Fruit fly (Drosophila melanogaster) whole organism, embryonic: ENCODE measurements around the gene Tsc1.

Source experiments
- Abd-B ChIP-seq: fragments of 200-800 bp; sonication (Bioruptor generic); optimal IDR thresholded peaks from 2 replicates; lab custom pipeline; 2018; ENCODE audit warnings: missing biosample characterization, mild to moderate bottlenecking, missing genetic modification characterization, moderate library complexity
- C15 ChIP-seq: fragments of 200-800 bp; sonication (Bioruptor generic); IDR thresholded peaks from 3 replicates; pipeline ENCODE4 v1.3.6; 2022; ENCODE audit warnings: missing biosample characterization, missing genetic modification characterization
- CG1024 ChIP-seq: fragments of 200-800 bp; sonication (Bioruptor generic); IDR thresholded peaks from 2 replicates; pipeline ENCODE4 v1.3.6; 2022; ENCODE audit warnings: missing biosample characterization, missing genetic modification characterization
- CG11085 ChIP-seq: fragments of 200-800 bp; sonication (Bioruptor generic); IDR thresholded peaks from 2 replicates; pipeline ENCODE4 v1.3.6; 2022; ENCODE audit warnings: missing biosample characterization, missing genetic modification characterization
- CG11093 ChIP-seq: fragments of 200-800 bp; sonication (Bioruptor generic); IDR thresholded peaks from 3 replicates; pipeline ENCODE4 v1.3.6; 2022; ENCODE audit warnings: missing biosample characterization, missing genetic modification characterization
- CG11696 ChIP-seq: fragments of 200-800 bp; sonication (Bioruptor generic); IDR thresholded peaks from 2 replicates; pipeline ENCODE4 v1.3.6; 2022; ENCODE audit warnings: missing biosample characterization, missing genetic modification characterization
- CG15011 ChIP-seq: fragments of 200-800 bp; sonication (Bioruptor generic); optimal IDR thresholded peaks from 3 replicates; lab custom pipeline; 2018; ENCODE audit warnings: missing biosample characterization, mild to moderate bottlenecking, missing genetic modification characterization
- CG1529 ChIP-seq: fragments of 200-800 bp; sonication (Bioruptor generic); optimal IDR thresholded peaks from 3 replicates; lab custom pipeline; 2018; ENCODE audit warnings: missing biosample characterization, missing genetic modification characterization
- CG17612 ChIP-seq: fragments of 200-800 bp; sonication (Bioruptor generic); IDR thresholded peaks from 2 replicates; pipeline ENCODE4 v1.3.6; 2022; ENCODE audit warnings: missing biosample characterization, missing genetic modification characterization
- CG17802 ChIP-seq: fragments of 200-800 bp; sonication (Bioruptor generic); optimal IDR thresholded peaks from 2 replicates; lab custom pipeline; 2018; ENCODE audit warnings: missing biosample characterization, mild to moderate bottlenecking, missing genetic modification characterization, moderate library complexity
- CG2678 ChIP-seq: fragments of 200-800 bp; sonication (Bioruptor generic); optimal IDR thresholded peaks from 3 replicates; lab custom pipeline; 2019; ENCODE audit warnings: missing biosample characterization, mild to moderate bottlenecking, missing genetic modification characterization, moderate library complexity
- CG2875 ChIP-seq: fragments of 200-800 bp; sonication (Bioruptor generic); optimal IDR thresholded peaks from 2 replicates; lab custom pipeline; 2017; ENCODE audit warnings: missing biosample characterization, mild to moderate bottlenecking, missing genetic modification characterization, missing genetic modification reagents
- CG32772 ChIP-seq: fragments of 200-800 bp; sonication (Bioruptor generic); IDR thresholded peaks from 2 replicates; pipeline ENCODE4 v1.3.6; 2022; ENCODE audit warnings: missing biosample characterization, missing genetic modification characterization
- CG3726 ChIP-seq: fragments of 200-800 bp; sonication (Bioruptor generic); IDR thresholded peaks from 3 replicates; pipeline ENCODE4, ENCODE4 v1.3.6; 2022; ENCODE audit warnings: missing biosample characterization, missing genetic modification characterization
- CG4360 ChIP-seq: fragments of 200-800 bp; sonication (Bioruptor generic); IDR thresholded peaks from 2 replicates; pipeline ENCODE4 v1.3.6; 2022; ENCODE audit warnings: missing biosample characterization, missing genetic modification characterization
- CG7271 ChIP-seq: fragments of 200-800 bp; sonication (Bioruptor generic); optimal IDR thresholded peaks from 2 replicates; lab custom pipeline; 2018; ENCODE audit warnings: missing biosample characterization, mild to moderate bottlenecking, missing genetic modification characterization, moderate library complexity
- CG7839 ChIP-seq: fragments of 200-800 bp; sonication (Bioruptor generic); optimal IDR thresholded peaks from 3 replicates; lab custom pipeline; 2018; ENCODE audit warnings: missing biosample characterization, mild to moderate bottlenecking, missing genetic modification characterization, moderate library complexity
- CG7987 ChIP-seq: fragments of 200-800 bp; sonication (Bioruptor generic); optimal IDR thresholded peaks from 2 replicates; lab custom pipeline; 2018; ENCODE audit warnings: missing biosample characterization, mild to moderate bottlenecking, missing genetic modification characterization, moderate library complexity
- CG9215 ChIP-seq: fragments of 200-800 bp; sonication (Bioruptor generic); IDR thresholded peaks from 2 replicates; pipeline ENCODE4 v1.3.6; 2022; ENCODE audit warnings: missing biosample characterization, missing genetic modification characterization
- CG9727 ChIP-seq: fragments of 200-800 bp; sonication (Bioruptor generic); optimal IDR thresholded peaks from 3 replicates; lab custom pipeline; 2017; ENCODE audit warnings: missing biosample characterization, mild to moderate bottlenecking, missing genetic modification characterization
- Dad ChIP-seq: fragments of 200-800 bp; sonication (Bioruptor generic); optimal IDR thresholded peaks from 3 replicates; lab custom pipeline; 2016; ENCODE audit warnings: missing biosample characterization, missing genetic modification characterization
- Deaf1 ChIP-seq: fragments of 200-800 bp; optimal IDR thresholded peaks from 3 replicates; lab custom pipeline; 2019; ENCODE audit warnings: missing biosample characterization, mild to moderate bottlenecking, missing genetic modification characterization, moderate library complexity
- ERR ChIP-seq: fragments of 200-800 bp; sonication (Bioruptor generic); optimal IDR thresholded peaks from 2 replicates; lab custom pipeline; 2016; ENCODE audit warnings: missing biosample characterization, missing genetic modification characterization
- Gsc ChIP-seq: fragments of 200-800 bp; sonication (Bioruptor generic); IDR thresholded peaks from 2 replicates; pipeline ENCODE4 v1.3.6; 2022; ENCODE audit warnings: missing biosample characterization, missing genetic modification characterization
- Hand ChIP-seq: fragments of 200-800 bp; sonication (Bioruptor generic); optimal IDR thresholded peaks from 2 replicates; lab custom pipeline; 2017; ENCODE audit warnings: mild to moderate bottlenecking, missing biosample characterization, missing genetic modification reagents, missing genetic modification characterization
- Nf-YC ChIP-seq: fragments of 200-800 bp; optimal IDR thresholded peaks from 3 replicates; lab custom pipeline; 2019; ENCODE audit warnings: missing biosample characterization, mild to moderate bottlenecking, missing genetic modification characterization, moderate library complexity
- Six4 ChIP-seq: fragments of 200-800 bp; sonication (Bioruptor generic); optimal IDR thresholded peaks from 2 replicates; lab custom pipeline; 2016; ENCODE audit warnings: missing biosample characterization, missing genetic modification characterization
- Taf1 ChIP-seq: fragments of 200-800 bp; sonication (Bioruptor generic); IDR thresholded peaks from 2 replicates; pipeline ENCODE4 v1.3.6; 2022; ENCODE audit warnings: missing biosample characterization, missing genetic modification characterization
- Xbp1 ChIP-seq: fragments of 200-800 bp; sonication (Bioruptor generic); optimal IDR thresholded peaks from 3 replicates; lab custom pipeline; 2016; ENCODE audit warnings: missing biosample characterization, mild to moderate bottlenecking, missing genetic modification characterization
- bigmax ChIP-seq: fragments of 200-800 bp; sonication (Bioruptor generic); optimal IDR thresholded peaks from 2 replicates; lab custom pipeline; 2018; ENCODE audit warnings: missing biosample characterization, mild to moderate bottlenecking, missing genetic modification characterization
- bsh ChIP-seq, 2 experiments: fragments of 200-800 bp; sonication (Bioruptor generic); optimal IDR thresholded peaks; 2 replicates each; lab custom pipeline; 2017 to 2018; ENCODE audit warnings: mild to moderate bottlenecking in 2 of 2, missing biosample characterization in 2 of 2, missing genetic modification characterization in 2 of 2, moderate library complexity in 1 of 2
- croc ChIP-seq: fragments of 200-800 bp; sonication (Bioruptor generic); conservative IDR thresholded peaks from 3 replicates; pipeline ENCODE4 v1.3.6; 2022; ENCODE audit warnings: missing biosample characterization, missing genetic modification characterization
- dati ChIP-seq: fragments of 200-800 bp; sonication (Bioruptor generic); IDR thresholded peaks from 2 replicates; pipeline ENCODE4 v1.3.6; 2022; ENCODE audit warnings: missing biosample characterization, missing genetic modification characterization
- ind ChIP-seq: fragments of 200-800 bp; sonication (Bioruptor generic); optimal IDR thresholded peaks from 3 replicates; lab custom pipeline; 2016; ENCODE audit warnings: missing biosample characterization, missing genetic modification characterization
- inv ChIP-seq: fragments of 200-800 bp; sonication (Bioruptor generic); IDR thresholded peaks from 2 replicates; pipeline ENCODE4 v1.3.6; 2022; ENCODE audit warnings: missing biosample characterization, missing genetic modification characterization; ENCODE audit not compliant: partially characterized antibody
- jing ChIP-seq: fragments of 200-800 bp; sonication (Bioruptor generic); optimal IDR thresholded peaks from 2 replicates; lab custom pipeline; 2018; ENCODE audit warnings: missing biosample characterization, mild to moderate bottlenecking, missing genetic modification characterization
- lilli ChIP-seq: fragments of 200-800 bp; sonication (Bioruptor generic); optimal IDR thresholded peaks from 3 replicates; lab custom pipeline; 2016; ENCODE audit warnings: missing biosample characterization, missing genetic modification characterization
- org-1 ChIP-seq: fragments of 200-800 bp; sonication (Bioruptor generic); optimal IDR thresholded peaks from 2 replicates; lab custom pipeline; 2017; ENCODE audit warnings: missing biosample characterization, missing genetic modification characterization
- pb ChIP-seq: fragments of 200-800 bp; sonication (Bioruptor generic); optimal IDR thresholded peaks from 3 replicates; lab custom pipeline; 2016; ENCODE audit warnings: missing biosample characterization, missing genetic modification characterization
- peb ChIP-seq: fragments of 200-800 bp; sonication (Bioruptor generic); IDR thresholded peaks from 2 replicates; pipeline ENCODE4 v1.3.6; 2022; ENCODE audit warnings: missing biosample characterization, missing genetic modification characterization
- ranshi ChIP-seq: fragments of 200-800 bp; sonication (Bioruptor generic); IDR thresholded peaks from 2 replicates; pipeline ENCODE4 v1.3.6; 2022; ENCODE audit warnings: missing biosample characterization, missing genetic modification characterization
- salm ChIP-seq: fragments of 200-800 bp; sonication (Bioruptor generic); optimal IDR thresholded peaks from 2 replicates; lab custom pipeline; 2018; ENCODE audit warnings: missing biosample characterization, mild to moderate bottlenecking, missing genetic modification characterization
- shn ChIP-seq: fragments of 200-800 bp; sonication (Bioruptor generic); optimal IDR thresholded peaks from 3 replicates; lab custom pipeline; 2016; ENCODE audit warnings: missing biosample characterization, missing genetic modification characterization
- yki ChIP-seq: fragments of >200 bp; optimal IDR thresholded peaks from 3 replicates; lab custom pipeline; 2018
- zfh1 ChIP-seq: fragments of 200-800 bp; sonication (Bioruptor generic); IDR thresholded peaks from 3 replicates; pipeline ENCODE4 v1.3.6; 2022; ENCODE audit warnings: missing biosample characterization, missing genetic modification characterization

The Tsc1 gene

DNA sequence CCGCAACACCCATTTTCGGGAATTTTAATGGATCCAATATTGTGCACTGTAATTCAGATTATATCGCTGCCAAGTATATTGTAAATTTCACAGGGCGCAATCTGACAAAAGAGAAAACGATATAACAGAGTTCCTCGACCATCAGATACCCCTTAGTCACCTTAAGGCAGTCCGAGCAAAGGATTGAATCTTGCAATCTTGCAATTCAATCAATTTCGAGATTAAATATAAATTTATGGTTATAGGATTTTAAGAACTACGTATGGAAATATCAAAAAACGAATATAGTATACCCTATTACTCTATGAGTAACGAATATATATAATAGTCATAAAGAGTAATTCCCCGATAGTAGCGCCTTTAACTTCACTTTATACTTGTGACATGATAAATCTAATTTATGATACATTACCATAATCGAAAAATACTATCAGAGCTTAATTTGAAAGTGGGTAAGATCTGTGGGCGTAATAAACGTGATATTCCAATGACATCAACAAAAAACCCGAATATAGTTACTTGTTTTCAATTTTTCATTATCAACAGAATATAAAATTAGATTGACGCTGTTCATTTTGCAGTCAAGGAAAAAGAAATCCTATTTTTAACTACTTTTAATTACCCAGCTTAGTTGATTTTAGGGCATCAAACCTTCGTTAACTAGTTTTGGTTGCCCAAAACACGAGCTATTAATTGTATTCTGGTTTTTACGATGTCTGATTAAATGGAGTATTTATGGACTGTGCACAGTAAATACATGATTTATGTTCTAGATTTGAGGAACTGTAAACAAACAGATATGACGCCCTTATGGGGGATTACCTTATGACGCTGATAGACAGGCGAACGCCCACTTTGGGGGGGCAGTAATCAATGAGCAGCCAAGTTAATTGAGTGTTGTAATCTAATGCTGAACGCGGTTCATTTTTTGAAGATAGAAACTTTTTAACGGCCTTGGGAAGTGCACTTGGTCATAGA lies 8.7 kb downstream of the Tsc1 start (continued):
- TF ChIP-seq lilli (GFP tag; lab: Kevin White, UChicago) (no peak), CG9727 (GFP tag; lab: Kevin White, UChicago) (no peak)
- TF ChIP-seq, all 482 proteins: peak for 27

dm6 chr3R:24139646-24140130 lies 9.6 kb downstream of the Tsc1 start:
- no peak for TF ChIP-seq CG7839 (tag; lab: Kevin White, UChicago)
- TF ChIP-seq zfh1 (GFP tag; lab: Robert Waterston, UW): no peak
- no peak for TF ChIP-seq Hand (GFP tag; lab: Kevin White, UChicago)
- no peak for TF ChIP-seq Nf-YC
- no peak for TF ChIP-seq pb (GFP tag; lab: Kevin White, UChicago)
- no peak for TF ChIP-seq CG11696 (GFP tag; lab: Robert Waterston, UW)
- no peak for TF ChIP-seq C15
- TF ChIP-seq dati (GFP tag; lab: Robert Waterston, UW): no peak
- TF ChIP-seq CG11093 (GFP tag; lab: Robert Waterston, UW): no peak
- TF ChIP-seq CG7271 (tag; lab: Kevin White, UChicago): no peak
- TF ChIP-seq, all 482 proteins: peak for 0

DNA sequence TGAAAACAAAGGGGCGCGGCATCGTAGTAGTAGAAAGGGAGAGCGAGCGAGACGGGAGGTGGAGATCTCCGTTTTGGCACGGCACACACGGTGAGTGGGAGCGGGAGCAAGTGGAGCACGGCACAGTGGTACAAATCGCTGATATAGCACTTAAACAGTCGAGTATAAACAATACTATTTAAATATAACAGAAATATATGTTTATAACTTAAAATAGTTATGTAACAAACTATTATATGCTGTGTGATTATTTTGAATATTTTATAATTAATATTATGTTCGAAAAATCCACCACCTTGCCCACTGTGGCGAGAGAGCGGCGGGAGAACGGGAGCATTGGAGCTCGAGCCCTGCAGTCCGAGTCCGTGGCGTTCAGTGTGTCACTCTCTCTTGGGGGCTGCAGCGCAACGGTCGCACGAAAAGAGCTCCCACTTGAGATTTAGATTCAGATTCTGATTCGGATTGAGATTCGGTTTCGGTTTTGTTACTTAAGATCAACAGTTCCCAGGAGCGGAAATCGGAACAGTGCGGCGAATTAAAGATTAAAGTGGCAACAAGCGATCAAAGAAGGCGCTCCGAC lies 11.0 kb downstream of the Tsc1 start, which contains the start of gene Kal1:
Gene Kal1, plus strand, starts transcription at position 383 of the 580 bp plus-strand sequence.
- TF ChIP-seq CG2678 (tag; lab: Kevin White, UChicago): peak; percentile 92
- TF ChIP-seq bigmax (GFP tag; lab: Kevin White, UChicago): no peak
- peak; percentile 69 for TF ChIP-seq Gsc (GFP tag; lab: Robert Waterston, UW)
- TF ChIP-seq CG4360 (GFP tag; lab: Robert Waterston, UW): peak; percentile 68
- TF ChIP-seq bsh (GFP tag; optimal IDR thresholded peaks at IDR 0.05; lab: Kevin White, UChicago): peak; percentile 98
- TF ChIP-seq salm (tag; lab: Kevin White, UChicago): peak; percentile 94
- TF ChIP-seq CG11085 (GFP tag; lab: Robert Waterston, UW): 0 out of 2 replicates have a peak, but pooled peaks have one; percentile 39
- peak; percentile 95 for TF ChIP-seq CG2875 (GFP tag; lab: Kevin White, UChicago)
- no peak for TF ChIP-seq shn (GFP tag; lab: Kevin White, UChicago)
- TF ChIP-seq Dad (GFP tag; lab: Kevin White, UChicago): peak; percentile 7
- peak; percentile 94 for TF ChIP-seq CG1529 (GFP tag; lab: Kevin White, UChicago)
- TF ChIP-seq ERR (GFP tag; lab: Kevin White, UChicago): no peak
- TF ChIP-seq Abd-B (GFP tag; lab: Kevin White, UChicago): peak; percentile 84
- peak; percentile 91 for TF ChIP-seq Six4 (GFP tag; lab: Kevin White, UChicago)
- peak; percentile 53; the same call in 1 of the 2 replicates for TF ChIP-seq Taf1
- TF ChIP-seq CG3726 (GFP tag; lab: Robert Waterston, UW): peak; percentile 81
- peak; percentile 87 for TF ChIP-seq peb
- peak; percentile 93 for TF ChIP-seq CG32772 (GFP tag; lab: Robert Waterston, UW)
- TF ChIP-seq Xbp1 (GFP tag; lab: Kevin White, UChicago): peak; percentile 86
- no peak for TF ChIP-seq inv
- TF ChIP-seq CG17802 (tag; lab: Kevin White, UChicago): peak; percentile 65
- TF ChIP-seq CG17612 (GFP tag; lab: Robert Waterston, UW): peak; percentile 44; the same call in 1 of the 2 replicates
- peak; percentile 50 for TF ChIP-seq CG7987 (GFP tag; lab: Kevin White, UChicago)
- peak; percentile 90 for TF ChIP-seq croc (GFP tag; lab: Robert Waterston, UW)
- TF ChIP-seq Deaf1: peak; percentile 71
- peak; percentile 82 for TF ChIP-seq ind
- peak; percentile 27 for TF ChIP-seq CG7271 (tag; lab: Kevin White, UChicago)
- peak; percentile 82 for TF ChIP-seq jing (GFP tag; lab: Kevin White, UChicago)
- TF ChIP-seq CG15011 (GFP tag; lab: Kevin White, UChicago): peak; percentile 82
- TF ChIP-seq CG9215: peak; percentile 59
- peak; percentile 90 for TF ChIP-seq org-1 (GFP tag; lab: Kevin White, UChicago)
- peak; percentile 89 for TF ChIP-seq CG1024 (GFP tag; lab: Robert Waterston, UW)
- TF ChIP-seq yki (lab: Kevin White, UChicago): no peak
- TF ChIP-seq ranshi: peak; percentile 90
